Fruit fly (Drosophila melanogaster): ENCODE data around the gene CG7376.

CG7376 gene

DNA sequence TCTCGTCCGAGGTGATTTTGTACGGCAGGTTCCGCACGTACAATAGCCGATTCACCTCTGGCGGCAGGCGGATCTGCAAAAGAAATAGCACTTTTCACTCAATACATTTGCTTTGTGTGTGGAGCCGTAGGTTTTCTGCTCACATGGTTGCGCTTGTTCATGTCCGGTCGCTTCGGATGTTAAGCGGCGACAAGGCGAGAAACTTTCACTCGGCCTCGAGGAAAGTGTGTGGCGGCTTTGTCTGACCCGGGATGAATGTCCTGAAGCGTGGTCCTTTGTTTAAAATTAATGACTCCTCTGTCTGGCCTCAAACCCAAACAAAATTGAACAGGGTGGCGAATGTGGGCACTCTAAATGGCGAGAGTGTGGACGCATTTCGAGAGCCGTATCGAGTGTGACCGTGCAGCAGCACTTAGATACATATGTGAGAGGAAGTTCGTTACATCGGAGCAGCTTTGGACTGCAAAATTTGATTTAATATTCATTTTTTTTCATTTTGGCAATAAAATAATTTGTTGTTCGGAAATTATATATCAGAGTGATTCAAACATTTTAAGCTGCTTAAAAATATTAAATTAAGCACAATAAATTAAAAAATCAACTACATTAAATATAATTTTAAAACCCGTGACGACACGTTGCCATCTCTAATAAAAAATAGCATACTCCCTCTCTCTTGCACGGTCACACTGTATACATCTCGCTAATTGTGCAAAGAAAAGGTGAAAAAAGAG lies 18.9 kb downstream of the CG7376 start, which contains the start of the genes Sf3b6 and Tnpo (continued):
- peak; percentile 89 for TF ChIP-seq CG32532 (GFP tag; IDR thresholded peaks at IDR 0.05)
- TF ChIP-seq CG3065 (GFP tag; optimal IDR thresholded peaks at IDR 0.05), result peak; percentile 45
- no peak for TF ChIP-seq CG11723 (GFP tag; optimal IDR thresholded peaks at IDR 0.05)
- peak; percentile 79 for TF ChIP-seq zfh2 (GFP tag; optimal IDR thresholded peaks at IDR 0.05)
- peak; percentile 74 for TF ChIP-seq Scr (GFP tag; IDR thresholded peaks at IDR 0.05; ENCODE audit: partially characterized antibody)
- TF ChIP-seq CG10462 (GFP tag; optimal IDR thresholded peaks at IDR 0.05), result peak; percentile 64
- peak; percentile 90 for TF ChIP-seq CG9727 (GFP tag; optimal IDR thresholded peaks at IDR 0.05)
- TF ChIP-seq toy (GFP tag; IDR thresholded peaks at IDR 0.05), result peak; percentile 43; the same call in 1 of the 2 replicates
- TF ChIP-seq Dip3 (GFP tag; optimal IDR thresholded peaks at IDR 0.05), result peak; percentile 77
- TF ChIP-seq ci (GFP tag; IDR thresholded peaks at IDR 0.05), result peak; percentile 73; the same call in 2 of the 3 replicates
- no peak for TF ChIP-seq dmrt99B (tag; optimal IDR thresholded peaks at IDR 0.05)
- TF ChIP-seq CG8944 (GFP tag; optimal IDR thresholded peaks at IDR 0.05), result peak; percentile 43
- TF ChIP-seq NK7.1 (GFP tag; optimal IDR thresholded peaks at IDR 0.05), result peak; percentile 48
- TF ChIP-seq Poxn (GFP tag; IDR thresholded peaks at IDR 0.05), result peak; percentile 24; the same call in 1 of the 2 replicates
- TF ChIP-seq chm (GFP tag; IDR thresholded peaks at IDR 0.05), result peak; percentile 56; the same call in 1 of the 2 replicates
- no peak for TF ChIP-seq ash1 (GFP tag; optimal IDR thresholded peaks at IDR 0.05)
- TF ChIP-seq CG1647 (GFP tag; optimal IDR thresholded peaks at IDR 0.05), result peak; percentile 58
- TF ChIP-seq insv (GFP tag; optimal IDR thresholded peaks at IDR 0.05), result peak in 1 of 2 experiments; percentile 52
- TF ChIP-seq lmd (GFP tag; IDR thresholded peaks at IDR 0.05), result peak; percentile 85
- no peak for TF ChIP-seq CG30020 (tag; optimal IDR thresholded peaks at IDR 0.05)
- no peak for TF ChIP-seq PHDP (tag; optimal IDR thresholded peaks at IDR 0.05)
- no peak for TF ChIP-seq onecut (GFP tag; IDR thresholded peaks at IDR 0.05)
- TF ChIP-seq caup (GFP tag; optimal IDR thresholded peaks at IDR 0.05; ENCODE audit: severe bottlenecking), result peak; percentile 73
- TF ChIP-seq stwl (tag; optimal IDR thresholded peaks at IDR 0.05), result peak; percentile 47
- TF ChIP-seq en (GFP tag; optimal IDR thresholded peaks at IDR 0.05), result no peak
- TF ChIP-seq sc (optimal IDR thresholded peaks at IDR 0.05), result no peak
- no peak for TF ChIP-seq sc (GFP tag; optimal IDR thresholded peaks at IDR 0.05)
- no peak for TF ChIP-seq tap (tag; optimal IDR thresholded peaks at IDR 0.05)
- TF ChIP-seq Ets97D (GFP tag; optimal IDR thresholded peaks at IDR 0.05), result peak; percentile 78
- TF ChIP-seq Ets65A (GFP tag), result peak; percentile 96
- peak; percentile 81 for TF ChIP-seq CG9609 (GFP tag; optimal IDR thresholded peaks at IDR 0.05)
- peak; percentile 56 for TF ChIP-seq amos (GFP tag; IDR thresholded peaks at IDR 0.05; ENCODE audit: partially characterized antibody)
- peak; percentile 28; the same call in 1 of the 2 replicates for TF ChIP-seq CG5953 (GFP tag; IDR thresholded peaks at IDR 0.05)
- peak; percentile 86 for TF ChIP-seq CG10366 (GFP tag; IDR thresholded peaks at IDR 0.05)
- TF ChIP-seq CG31388 (GFP tag; optimal IDR thresholded peaks at IDR 0.05), result peak; percentile 49
- TF ChIP-seq fd96Cb (tag; optimal IDR thresholded peaks at IDR 0.05), result peak; percentile 72
- TF ChIP-seq CG7786 (GFP tag; optimal IDR thresholded peaks at IDR 0.05), result peak; percentile 41
- TF ChIP-seq Hr3 (GFP tag; optimal IDR thresholded peaks at IDR 0.05), result peak; percentile 87
- TF ChIP-seq CG14965 (GFP tag; optimal IDR thresholded peaks at IDR 0.05; ENCODE audit: borderline replicate concordance), result no peak
- TF ChIP-seq Nf-YC (tag; optimal IDR thresholded peaks at IDR 0.05), result no peak
- TF ChIP-seq CG16815 (GFP tag; optimal IDR thresholded peaks at IDR 0.05), result peak; percentile 89
- TF ChIP-seq az2 (GFP tag; optimal IDR thresholded peaks at IDR 0.05), result peak; percentile 85
- peak; percentile 55; the same call in 1 of the 2 replicates for TF ChIP-seq Doc2 (GFP tag; IDR thresholded peaks at IDR 0.05)
- peak; percentile 2 for TF ChIP-seq CG7987 (GFP tag; optimal IDR thresholded peaks at IDR 0.05)
- TF ChIP-seq MESR4 (GFP tag; optimal IDR thresholded peaks at IDR 0.05), result peak; percentile 53
- peak; percentile 61 for TF ChIP-seq lbe (GFP tag; optimal IDR thresholded peaks at IDR 0.05)
- peak; percentile 95 for TF ChIP-seq CG30403 (GFP tag; optimal IDR thresholded peaks at IDR 0.05)
- TF ChIP-seq CG13894 (tag; optimal IDR thresholded peaks at IDR 0.05), result no peak
- TF ChIP-seq peb (GFP tag; IDR thresholded peaks at IDR 0.05), result peak; percentile 70
- TF ChIP-seq CG12071 (GFP tag; optimal IDR thresholded peaks at IDR 0.05), result no peak
